Worm (Caenorhabditis elegans) whole organism, L1 larva: ENCODE data around the gene sre-52.
A peak's percentile ranks its signal among the peaks of the same experiment; 100 is the strongest.

Source experiments
- C16A3.4 ChIP-seq: fragments of 150-350 bp; optimal IDR thresholded peaks from 2 replicates; lab custom pipeline; 2014; ENCODE audit warnings: missing biosample characterization, missing genetic modification characterization
- Y116A8C.19 ChIP-seq: sonication (generic microtip); optimal IDR thresholded peaks from 2 replicates; lab custom pipeline; 2016; ENCODE audit warnings: missing compliant biosample characterization, missing genetic modification characterization, borderline replicate concordance
- alr-1 ChIP-seq: fragments of 200-800 bp; sonication (Bioruptor generic); optimal IDR thresholded peaks from 2 replicates; lab custom pipeline; 2018; ENCODE audit warnings: borderline replicate concordance, mild to moderate bottlenecking, missing genetic modification characterization, missing compliant biosample characterization
- ama-1 ChIP-seq: fragments of 150-350 bp; optimal IDR thresholded peaks from 2 replicates; lab custom pipeline; 2014
- ceh-88 ChIP-seq: fragments of 200-800 bp; sonication (Bioruptor generic); IDR thresholded peaks from 2 replicates; pipeline ENCODE4 v1.3.6; 2022; ENCODE audit warnings: missing genetic modification characterization, missing compliant biosample characterization
- ceh-90 ChIP-seq: sonication (generic microtip); optimal IDR thresholded peaks from 2 replicates; lab custom pipeline; 2016; ENCODE audit warnings: missing genetic modification characterization, missing compliant biosample characterization
- dpl-1 ChIP-seq, 3 experiments: fragments of 150-350 bp in 2 of 3; sonication (generic microtip) in 1 of 3; optimal IDR thresholded peaks; 2 replicates each; lab custom pipeline; 2014 to 2017; ENCODE audit warnings: missing biosample characterization in 3 of 3, missing genetic modification characterization in 3 of 3, missing genetic modification reagents in 3 of 3
- dsc-1 ChIP-seq: sonication (generic microtip); optimal IDR thresholded peaks from 2 replicates; lab custom pipeline; 2016; ENCODE audit warnings: mild to moderate bottlenecking, missing genetic modification characterization, missing compliant biosample characterization
- efl-1 ChIP-seq, 4 experiments: fragments of 150-350 bp; optimal IDR thresholded peaks in 3 of 4; peaks in 1 of 4; 1 replicate in 1 of 4; 2 replicates in 3 of 4; lab custom pipeline; 2014; ENCODE audit warnings: missing biosample characterization in 2 of 4, missing genetic modification characterization in 2 of 4, missing genetic modification reagents in 2 of 4
- efl-3 ChIP-seq: fragments of 200-800 bp; sonication (Bioruptor generic); optimal IDR thresholded peaks from 2 replicates; lab custom pipeline; 2018; ENCODE audit warnings: mild to moderate bottlenecking, missing genetic modification characterization, missing compliant biosample characterization
- elt-3 ChIP-seq, 6 experiments: fragments of 150-350 bp in 1 of 6; sonication (generic microtip); optimal IDR thresholded peaks; 2 replicates each; lab custom pipeline; 2017 to 2018; ENCODE audit warnings: missing biosample characterization in 6 of 6, missing genetic modification characterization in 6 of 6, inconsistent platforms in 1 of 6
- ets-5 ChIP-seq: fragments of 200-800 bp; sonication (Bioruptor generic); IDR thresholded peaks from 2 replicates; pipeline ENCODE4 v1.3.6; 2022; ENCODE audit warnings: missing genetic modification characterization, missing compliant biosample characterization
- fkh-4 ChIP-seq: sonication (generic microtip); optimal IDR thresholded peaks from 2 replicates; lab custom pipeline; 2016; ENCODE audit warnings: missing compliant biosample characterization, missing genetic modification characterization, borderline replicate concordance
- hpl-2 ChIP-seq: fragments of 150-350 bp; optimal IDR thresholded peaks from 2 replicates; lab custom pipeline; 2014; ENCODE audit warnings: missing biosample characterization, missing genetic modification reagents, missing genetic modification characterization
- isw-1 ChIP-seq: fragments of 200-800 bp; sonication (Bioruptor generic); IDR thresholded peaks from 2 replicates; pipeline ENCODE4 v1.3.6; 2022; ENCODE audit warnings: missing genetic modification characterization, missing compliant biosample characterization
- jun-1 ChIP-seq: fragments of 150-350 bp; optimal IDR thresholded peaks from 2 replicates; lab custom pipeline; 2014; ENCODE audit warnings: missing biosample characterization, missing genetic modification reagents, missing genetic modification characterization
- lin-14 ChIP-seq: fragments of 200-800 bp; sonication (Bioruptor generic); optimal IDR thresholded peaks from 2 replicates; lab custom pipeline; 2018; ENCODE audit warnings: mild to moderate bottlenecking, missing genetic modification characterization, moderate library complexity, missing compliant biosample characterization
- lin-35 ChIP-seq, 2 experiments: fragments of 150-350 bp; optimal IDR thresholded peaks; 2 replicates each; lab custom pipeline; 2014; ENCODE audit warnings: missing biosample characterization in 2 of 2, missing genetic modification characterization in 2 of 2, missing genetic modification reagents in 2 of 2
- lir-3 ChIP-seq: sonication (generic microtip); optimal IDR thresholded peaks from 2 replicates; lab custom pipeline; 2016; ENCODE audit warnings: mild to moderate bottlenecking, missing genetic modification characterization, moderate library complexity, missing compliant biosample characterization; ENCODE audit not compliant: poor library complexity
- lsy-2 ChIP-seq, 2 experiments: fragments of 150-350 bp; optimal IDR thresholded peaks; 2 replicates each; lab custom pipeline; 2014; ENCODE audit warnings: missing biosample characterization in 2 of 2, missing genetic modification characterization in 2 of 2
- mef-2 ChIP-seq: fragments of 150-350 bp; optimal IDR thresholded peaks from 2 replicates; lab custom pipeline; 2014; ENCODE audit warnings: missing biosample characterization, missing genetic modification characterization
- nhr-12 ChIP-seq: sonication (generic microtip); optimal IDR thresholded peaks from 2 replicates; lab custom pipeline; 2017; ENCODE audit warnings: missing biosample characterization, missing genetic modification characterization
- nhr-20 ChIP-seq: sonication (generic microtip); optimal IDR thresholded peaks from 2 replicates; lab custom pipeline; 2016; ENCODE audit warnings: mild to moderate bottlenecking, missing genetic modification characterization, missing compliant biosample characterization
- nhr-71 ChIP-seq: sonication (generic microtip); optimal IDR thresholded peaks from 2 replicates; lab custom pipeline; 2016; ENCODE audit warnings: mild to moderate bottlenecking, missing genetic modification characterization, moderate library complexity, missing compliant biosample characterization
- nhr-77 ChIP-seq: fragments of 150-350 bp; optimal IDR thresholded peaks from 2 replicates; lab custom pipeline; 2014; ENCODE audit warnings: missing biosample characterization, missing genetic modification characterization
- pqm-1 ChIP-seq: sonication (generic microtip); optimal IDR thresholded peaks from 3 replicates; lab custom pipeline; 2017; ENCODE audit warnings: missing biosample characterization, missing genetic modification characterization
- rnt-1 ChIP-seq: sonication (generic microtip); optimal IDR thresholded peaks from 2 replicates; lab custom pipeline; 2016; ENCODE audit warnings: mild to moderate bottlenecking, missing genetic modification characterization, moderate library complexity, missing compliant biosample characterization
- sox-4 ChIP-seq: sonication (generic microtip); optimal IDR thresholded peaks from 2 replicates; lab custom pipeline; 2016; ENCODE audit warnings: missing genetic modification characterization, missing compliant biosample characterization
- sptf-1 ChIP-seq: fragments of 150-350 bp; optimal IDR thresholded peaks from 2 replicates; lab custom pipeline; 2014; ENCODE audit warnings: missing biosample characterization, missing genetic modification characterization
- sup-37 ChIP-seq: fragments of 200-800 bp; sonication (Bioruptor generic); optimal IDR thresholded peaks from 2 replicates; lab custom pipeline; 2018; ENCODE audit warnings: mild to moderate bottlenecking, missing genetic modification characterization, missing compliant biosample characterization
- unc-30 ChIP-seq: sonication (generic microtip); optimal IDR thresholded peaks from 2 replicates; lab custom pipeline; 2017; ENCODE audit warnings: missing biosample characterization, missing genetic modification characterization
- zip-4 ChIP-seq: fragments of 200-800 bp; sonication (Bioruptor generic); optimal IDR thresholded peaks from 2 replicates; lab custom pipeline; 2018; ENCODE audit warnings: mild to moderate bottlenecking, missing genetic modification characterization, moderate library complexity, missing compliant biosample characterization

Gene sre-52

ce11 chrII:12343710-12344109 is 8.2 kb downstream of the sre-52 start:
- TF ChIP-seq jun-1 (tag; lab: Kevin White, UChicago): no peak

ce11 chrII:12344787-12345186 is 9.3 kb downstream of the sre-52 start, which contains the start of gene C44C11.6:
TSS of gene C44C11.6 (plus strand) at chrII:12344809.
- no peak for TF ChIP-seq elt-3 (tag; optimal IDR thresholded peaks at IDR 0.05; lab: Kevin White, UChicago)
- no peak for TF ChIP-seq mef-2 (tag; lab: Kevin White, UChicago)
- TF ChIP-seq ama-1 (lab: Kevin White, UChicago): no peak
- TF ChIP-seq unc-30: no peak
- no peak for TF ChIP-seq sptf-1 (tag; lab: Kevin White, UChicago)
- no peak for TF ChIP-seq nhr-12
- TF ChIP-seq jun-1 (tag; lab: Kevin White, UChicago): no peak
- no peak for TF ChIP-seq hpl-2
- no peak for TF ChIP-seq C16A3.4
- TF ChIP-seq rnt-1: peak; percentile 23
- no peak for TF ChIP-seq ceh-90 (tag; lab: Kevin White, UChicago)
- TF ChIP-seq sup-37: no peak
- peak; percentile 23 for TF ChIP-seq nhr-71 (tag; lab: Kevin White, UChicago)
- TF ChIP-seq alr-1 (tag; lab: Kevin White, UChicago): no peak
- TF ChIP-seq zip-4 (GFP tag; lab: Kevin White, UChicago): no peak
- no peak for TF ChIP-seq Y116A8C.19 (tag; lab: Kevin White, UChicago)

- TF ChIP-seq ets-5 (GFP tag; lab: Robert Waterston, UW) (0 out of 2 replicates have a peak, but pooled peaks have one; percentile 59), lir-3 (peak; percentile 19), dsc-1 (tag; lab: Kevin White, UChicago) (peak; percentile 82), hpl-2 (no peak), fkh-4 (tag; lab: Kevin White, UChicago) (peak; percentile 74), lin-14 (peak; percentile 7), efl-1 (optimal IDR thresholded peaks at IDR 0.05; lab: Kevin White, UChicago) (no peak), efl-1 (GFP tag; optimal IDR thresholded peaks at IDR 0.05 in 1 of 2; lab: Kevin White, UChicago) (peak in 1 of 2 experiments; percentile 83), sox-4 (tag; lab: Kevin White, UChicago) (no peak)
Observed at ce11 chrII:12346289-12346989, 10.9 kb downstream of the sre-52 start.

- TF ChIP-seq zip-4 (GFP tag; lab: Kevin White, UChicago) (no peak), efl-3 (GFP tag; lab: Kevin White, UChicago) (no peak), lin-14 (peak; percentile 14)
Observed at ce11 chrII:12348957-12349356, 13.4 kb downstream of the sre-52 start.

- peak; percentile 44 for TF ChIP-seq nhr-77 (tag; lab: Kevin White, UChicago)
- peak; percentile 7 for TF ChIP-seq nhr-20 (tag; lab: Kevin White, UChicago)
- TF ChIP-seq sup-37: peak; percentile 39
- peak; percentile 37 for TF ChIP-seq lin-14
- TF ChIP-seq ceh-88 (GFP tag; lab: Robert Waterston, UW): no peak
- TF ChIP-seq lin-35 (GFP tag; optimal IDR thresholded peaks at IDR 0.05; lab: Kevin White, UChicago): peak in 1 of 2 experiments; percentile 33
- no peak for TF ChIP-seq lsy-2 (tag; optimal IDR thresholded peaks at IDR 0.05; lab: Kevin White, UChicago)
- no peak for TF ChIP-seq sptf-1 (tag; lab: Kevin White, UChicago)
- no peak for TF ChIP-seq isw-1 (GFP tag; lab: Robert Waterston, UW)
- TF ChIP-seq pqm-1 (tag; lab: Kevin White, UChicago): no peak
- no peak for TF ChIP-seq dpl-1 (GFP tag; optimal IDR thresholded peaks at IDR 0.05; lab: Kevin White, UChicago)
Observed at ce11 chrII:12349866-12350265, 14.3 kb downstream of the sre-52 start.
